Worm (Caenorhabditis elegans): ENCODE results near the gene Y54H5A.2.

ce11 chrIII:5102616-5103015 is 46.8 kb downstream of the Y54H5A.2 start, which contains the start of gene F54D8.6:
- TF ChIP-seq ama-1 (optimal IDR thresholded peaks at IDR 0.05) (no peak), B0310.2 (tag; optimal IDR thresholded peaks at IDR 0.05) (no peak), tbx-37 (GFP tag; conservative IDR thresholded peaks at IDR 0.05) (no peak)

Data from whole organism, early embryonic.